Worm (Caenorhabditis elegans): Measurements from ENCODE around the gene mtch-1.

Gene mtch-1

DNA sequence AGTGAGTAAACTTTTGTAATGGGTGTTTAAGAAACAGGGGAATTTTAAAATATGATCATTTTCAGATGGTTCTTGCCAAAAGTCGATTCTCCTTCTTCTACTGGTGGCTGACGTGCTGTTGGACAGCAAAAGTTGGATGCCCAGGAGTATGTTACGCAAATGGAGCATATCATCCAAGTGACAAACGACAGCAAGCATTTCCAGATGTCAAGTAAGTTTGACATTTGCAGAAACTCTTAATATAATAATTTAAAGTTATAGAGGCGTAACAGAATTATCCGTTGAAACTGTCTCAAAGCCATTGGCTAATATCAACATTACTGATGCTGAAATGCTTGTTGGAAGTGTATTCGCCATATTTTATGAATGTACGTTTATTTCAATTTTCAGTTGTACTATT is 25.9 kb downstream of the mtch-1 start:
- TF ChIP-seq sea-2 (GFP tag; optimal IDR thresholded peaks at IDR 0.05): no peak
- TF ChIP-seq nhr-12 (tag; optimal IDR thresholded peaks at IDR 0.05): no peak
- no peak for TF ChIP-seq egl-5 (tag; optimal IDR thresholded peaks at IDR 0.05)
- TF ChIP-seq hmg-11 (tag; optimal IDR thresholded peaks at IDR 0.05): no peak
- no peak for TF ChIP-seq eor-1 (tag; optimal IDR thresholded peaks at IDR 0.05)
- no peak for TF ChIP-seq ama-1 (optimal IDR thresholded peaks at IDR 0.05)
- TF ChIP-seq pqm-1 (tag; optimal IDR thresholded peaks at IDR 0.05): no peak

DNA sequence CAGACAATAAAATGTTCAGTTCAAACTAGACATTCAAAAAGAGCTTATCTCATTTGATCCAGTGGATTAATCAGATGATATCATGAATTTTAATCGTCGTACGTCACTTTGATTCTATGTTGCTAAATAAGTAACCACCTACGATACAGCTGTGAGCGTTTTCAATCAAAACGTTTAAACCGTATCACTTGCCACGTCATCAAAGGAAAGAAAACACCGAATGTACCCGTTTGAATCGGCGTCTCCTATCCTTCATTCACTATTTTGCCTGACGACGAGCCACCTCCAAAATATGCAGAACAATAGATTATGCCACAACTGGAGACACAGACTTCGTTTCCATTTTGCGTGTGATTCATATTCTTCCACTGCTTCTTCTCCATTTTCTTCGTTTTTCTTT is 28.1 kb downstream of the mtch-1 start:
- TF ChIP-seq ama-1 (optimal IDR thresholded peaks at IDR 0.05): peak; percentile 84
- no peak for TF ChIP-seq ceh-28 (tag; optimal IDR thresholded peaks at IDR 0.05)

ce11 chrII:7343668-7344067 is 30.3 kb downstream of the mtch-1 start:
- TF ChIP-seq ama-1 (optimal IDR thresholded peaks at IDR 0.05) (peak; percentile 86), ceh-82 (tag; optimal IDR thresholded peaks at IDR 0.05) (no peak), lin-39 (tag; optimal IDR thresholded peaks at IDR 0.05) (peak; percentile 34), ztf-11 (tag; optimal IDR thresholded peaks at IDR 0.05) (no peak)

- TF ChIP-seq unc-62 (GFP tag; optimal IDR thresholded peaks at IDR 0.05): no peak
- TF ChIP-seq mdl-1 (tag; optimal IDR thresholded peaks at IDR 0.05): peak; percentile 50
- TF ChIP-seq pqm-1 (tag; optimal IDR thresholded peaks at IDR 0.05): no peak
- TF ChIP-seq R02D3.7 (tag; optimal IDR thresholded peaks at IDR 0.05): peak; percentile 0
- TF ChIP-seq egl-27 (tag; optimal IDR thresholded peaks at IDR 0.05): no peak
- TF ChIP-seq nhr-43 (tag; optimal IDR thresholded peaks at IDR 0.05; ENCODE audit: poor library complexity, severe bottlenecking): peak; percentile 89
- TF ChIP-seq ama-1 (optimal IDR thresholded peaks at IDR 0.05): peak; percentile 48
- TF ChIP-seq nhr-23 (tag; optimal IDR thresholded peaks at IDR 0.05): peak; percentile 63
- TF ChIP-seq jun-1 (tag; optimal IDR thresholded peaks at IDR 0.05): no peak
These were observed 31.1 kb downstream of the mtch-1 start for ce11 chrII:7342884-7343283.

- no peak for TF ChIP-seq nhr-12 (tag; optimal IDR thresholded peaks at IDR 0.05)
- TF ChIP-seq ceh-9 (tag; optimal IDR thresholded peaks at IDR 0.05): no peak
- TF ChIP-seq nhr-23 (tag; optimal IDR thresholded peaks at IDR 0.05): no peak
- TF ChIP-seq nhr-237 (tag; optimal IDR thresholded peaks at IDR 0.05): no peak
- TF ChIP-seq aly-2 (tag; optimal IDR thresholded peaks at IDR 0.05): no peak
- TF ChIP-seq R02D3.7 (tag; optimal IDR thresholded peaks at IDR 0.05): no peak
- no peak for TF ChIP-seq nhr-25 (tag; optimal IDR thresholded peaks at IDR 0.05)
- TF ChIP-seq nhr-43 (tag; optimal IDR thresholded peaks at IDR 0.05; ENCODE audit: poor library complexity, severe bottlenecking): no peak
- TF ChIP-seq nhr-76 (tag; optimal IDR thresholded peaks at IDR 0.05): no peak
- no peak for TF ChIP-seq daf-12 (tag; optimal IDR thresholded peaks at IDR 0.05)
- no peak for TF ChIP-seq egl-5 (tag; optimal IDR thresholded peaks at IDR 0.05)
- no peak for TF ChIP-seq egl-27 (tag; optimal IDR thresholded peaks at IDR 0.05)
- no peak for TF ChIP-seq nfya-1 (tag; optimal IDR thresholded peaks at IDR 0.05; ENCODE audit: insufficient read depth)
- no peak for TF ChIP-seq elt-1 (tag; optimal IDR thresholded peaks at IDR 0.05)
- no peak for TF ChIP-seq nhr-67 (tag; optimal IDR thresholded peaks at IDR 0.05)
- TF ChIP-seq nhr-28 (tag; optimal IDR thresholded peaks at IDR 0.05): no peak
- TF ChIP-seq nhr-11 (tag; optimal IDR thresholded peaks at IDR 0.05): no peak
- TF ChIP-seq ceh-82 (tag; optimal IDR thresholded peaks at IDR 0.05): no peak
- TF ChIP-seq fkh-10 (GFP tag; optimal IDR thresholded peaks at IDR 0.05): no peak
These were observed 32.2 kb downstream of the mtch-1 start for ce11 chrII:7341572-7342303.

ce11 chrII:7340703-7341102 is 33.3 kb downstream of the mtch-1 start:
- TF ChIP-seq ama-1 (optimal IDR thresholded peaks at IDR 0.05): peak; percentile 65
- TF ChIP-seq nhr-237 (tag; optimal IDR thresholded peaks at IDR 0.05): no peak
- peak; percentile 73 for TF ChIP-seq pha-4 (tag; optimal IDR thresholded peaks at IDR 0.05)
